Fruit fly (Drosophila melanogaster): ENCODE measurements around the gene tnc.

Gene tnc

dm6 chr3R:24944920-24945853 is 39.0 kb upstream of the tnc start, which contains the start of the genes ssh and Nmnat (continued):
- peak; percentile 37 for TF ChIP-seq CG9817 (tag; optimal IDR thresholded peaks at IDR 0.05)
- no peak for TF ChIP-seq scrt (GFP tag; optimal IDR thresholded peaks at IDR 0.05)
- peak; percentile 56 for TF ChIP-seq CG13775 (GFP tag; optimal IDR thresholded peaks at IDR 0.05)
- TF ChIP-seq Sin3A (optimal IDR thresholded peaks at IDR 0.05), result peak; percentile 98
- no peak for TF ChIP-seq Aef1 (GFP tag; IDR thresholded peaks at IDR 0.05)
- TF ChIP-seq CG6689 (GFP tag; IDR thresholded peaks at IDR 0.05), result no peak; the same call in 1 of the 2 replicates
- peak; percentile 19 for TF ChIP-seq Nf-YB (GFP tag; optimal IDR thresholded peaks at IDR 0.05)
- TF ChIP-seq grau (tag; optimal IDR thresholded peaks at IDR 0.05), result peak; percentile 56
- peak; percentile 40 for TF ChIP-seq Dp (GFP tag; optimal IDR thresholded peaks at IDR 0.05)
- TF ChIP-seq wdn (GFP tag; IDR thresholded peaks at IDR 0.05), result no peak
- no peak for TF ChIP-seq CG10431 (GFP tag; optimal IDR thresholded peaks at IDR 0.05)
- no peak for TF ChIP-seq Gsc (GFP tag; IDR thresholded peaks at IDR 0.05)
- peak; percentile 30 for TF ChIP-seq CG8478 (optimal IDR thresholded peaks at IDR 0.05)
- no peak for TF ChIP-seq CG32772 (GFP tag; IDR thresholded peaks at IDR 0.05)
- TF ChIP-seq Ets65A (GFP tag), result peak; percentile 73
- TF ChIP-seq CG3995 (GFP tag; optimal IDR thresholded peaks at IDR 0.05), result peak; percentile 24
- TF ChIP-seq CG30020 (tag; optimal IDR thresholded peaks at IDR 0.05), result peak; percentile 63
- TF ChIP-seq chinmo (GFP tag; IDR thresholded peaks at IDR 0.05; ENCODE audit: partially characterized antibody), result peak; percentile 19; the same call in 1 of the 4 replicates
- TF ChIP-seq CG10543 (GFP tag; optimal IDR thresholded peaks at IDR 0.05), result peak; percentile 29
- TF ChIP-seq hb (GFP tag; IDR thresholded peaks at IDR 0.05; ENCODE audit: partially characterized antibody), result peak; percentile 92
- peak; percentile 55 for TF ChIP-seq CG4617 (GFP tag; optimal IDR thresholded peaks at IDR 0.05; ENCODE audit: borderline replicate concordance)
- peak; percentile 93 for TF ChIP-seq trem (tag; optimal IDR thresholded peaks at IDR 0.05)
- peak; percentile 88 for TF ChIP-seq CG6791 (GFP tag; IDR thresholded peaks at IDR 0.05; ENCODE audit: partially characterized antibody)
- peak in 1 of 2 experiments; percentile 16 for TF ChIP-seq Pdp1 (GFP tag; optimal IDR thresholded peaks at IDR 0.05)
- TF ChIP-seq CG16815 (GFP tag; optimal IDR thresholded peaks at IDR 0.05), result no peak
- TF ChIP-seq Hey (tag; optimal IDR thresholded peaks at IDR 0.05), result no peak
- TF ChIP-seq insv (GFP tag; optimal IDR thresholded peaks at IDR 0.05), result peak; percentile 49 to 84
- TF ChIP-seq Atf6 (GFP tag; IDR thresholded peaks at IDR 0.05), result peak; percentile 30; the same call in 1 of the 2 replicates
- TF ChIP-seq CG10979 (tag; optimal IDR thresholded peaks at IDR 0.05), result peak; percentile 26
- TF ChIP-seq eve (GFP tag; optimal IDR thresholded peaks at IDR 0.05), result no peak
- TF ChIP-seq MBD-R2 (GFP tag; IDR thresholded peaks at IDR 0.05), result peak; percentile 92
- peak; percentile 67 for TF ChIP-seq HmgZ (tag; optimal IDR thresholded peaks at IDR 0.05)
- peak; percentile 57 for TF ChIP-seq gro (GFP tag; optimal IDR thresholded peaks at IDR 0.05)
- peak; percentile 98 for TF ChIP-seq CG10267 (tag; optimal IDR thresholded peaks at IDR 0.05)
- peak; percentile 6 for TF ChIP-seq HmgD (GFP tag; optimal IDR thresholded peaks at IDR 0.05)
- no peak for TF ChIP-seq CG17568 (GFP tag; optimal IDR thresholded peaks at IDR 0.05)
- TF ChIP-seq Bgb (GFP tag; IDR thresholded peaks at IDR 0.05; ENCODE audit: partially characterized antibody), result peak; percentile 90
- TF ChIP-seq CG33213 (GFP tag; optimal IDR thresholded peaks at IDR 0.05), result peak; percentile 57
- no peak for TF ChIP-seq stc (GFP tag; IDR thresholded peaks at IDR 0.05)
- peak; percentile 10 for TF ChIP-seq CG7786 (GFP tag; optimal IDR thresholded peaks at IDR 0.05)
- no peak for TF ChIP-seq Drgx (GFP tag; IDR thresholded peaks at IDR 0.05)
- TF ChIP-seq unc-4 (GFP tag; IDR thresholded peaks at IDR 0.05; ENCODE audit: partially characterized antibody), result peak; percentile 89
- TF ChIP-seq CG4820 (GFP tag; optimal IDR thresholded peaks at IDR 0.05), result no peak
- peak; percentile 69 for TF ChIP-seq CG42726 (GFP tag; IDR thresholded peaks at IDR 0.05; ENCODE audit: partially characterized antibody)
- no peak for TF ChIP-seq TFAM (GFP tag; optimal IDR thresholded peaks at IDR 0.05)
- no peak for TF ChIP-seq fd96Cb (tag; optimal IDR thresholded peaks at IDR 0.05)
- TF ChIP-seq CG15696 (tag; optimal IDR thresholded peaks at IDR 0.05), result peak; percentile 11
- TF ChIP-seq nmo (GFP tag; optimal IDR thresholded peaks at IDR 0.05), result peak; percentile 81
